Worm (Caenorhabditis elegans) whole organism, midembryonic: ENCODE results near the gene srh-109.

Experiments
- cog-1 ChIP-seq: sonication (generic microtip); optimal IDR thresholded peaks from 2 replicates; lab custom pipeline; 2016; ENCODE audit warnings: missing genetic modification characterization, missing compliant biosample characterization
- flt-1 ChIP-seq: fragments of 200-800 bp; sonication (Bioruptor generic); IDR thresholded peaks from 2 replicates; pipeline ENCODE4 v1.3.6; 2022; ENCODE audit warnings: missing genetic modification characterization, missing compliant biosample characterization
- klf-2 ChIP-seq: fragments of 200-800 bp; sonication (Bioruptor generic); conservative IDR thresholded peaks from 2 replicates; pipeline ENCODE4 v1.3.6; 2022; ENCODE audit warnings: missing genetic modification reagents, missing genetic modification characterization, missing compliant biosample characterization
- tab-1 ChIP-seq: fragments of 200-800 bp; sonication (Bioruptor generic); IDR thresholded peaks from 2 replicates; pipeline ENCODE4 v1.3.6; 2022; ENCODE audit warnings: missing genetic modification characterization, missing compliant biosample characterization
- ztf-29 ChIP-seq: fragments of 200-800 bp; sonication (Bioruptor generic); IDR thresholded peaks from 2 replicates; pipeline ENCODE4 v1.3.6; 2022; ENCODE audit warnings: missing genetic modification reagents, missing genetic modification characterization, missing compliant biosample characterization

- no peak for TF ChIP-seq cog-1
- no peak for TF ChIP-seq tab-1 (GFP tag; lab: Robert Waterston, UW)
- no peak for TF ChIP-seq klf-2 (GFP tag; lab: Robert Waterston, UW)
- TF ChIP-seq flt-1 (GFP tag; lab: Robert Waterston, UW), result no peak
- no peak for TF ChIP-seq ztf-29
Observed at ce11 chrV:17192238-17192637, 28.0 kb downstream of the srh-109 start, which contains the start of gene srz-47.
